Worm (Caenorhabditis elegans) whole organism, L1 larva: Measurements from ENCODE around the gene glb-20.
A peak's percentile ranks its signal among the peaks of the same experiment; 100 is the strongest.

Experiments
- fkh-10 ChIP-seq: sonication (generic microtip); optimal IDR thresholded peaks from 2 replicates; lab custom pipeline; 2017; ENCODE audit warnings: missing biosample characterization, missing genetic modification reagents, missing genetic modification characterization
- mep-1 ChIP-seq: fragments of 150-350 bp; optimal IDR thresholded peaks from 2 replicates; lab custom pipeline; 2014; ENCODE audit warnings: missing biosample characterization, missing genetic modification characterization
- unc-62 ChIP-seq: fragments of 150-350 bp; optimal IDR thresholded peaks from 2 replicates; lab custom pipeline; 2014; ENCODE audit warnings: missing biosample characterization, missing genetic modification reagents, missing genetic modification characterization

DNA sequence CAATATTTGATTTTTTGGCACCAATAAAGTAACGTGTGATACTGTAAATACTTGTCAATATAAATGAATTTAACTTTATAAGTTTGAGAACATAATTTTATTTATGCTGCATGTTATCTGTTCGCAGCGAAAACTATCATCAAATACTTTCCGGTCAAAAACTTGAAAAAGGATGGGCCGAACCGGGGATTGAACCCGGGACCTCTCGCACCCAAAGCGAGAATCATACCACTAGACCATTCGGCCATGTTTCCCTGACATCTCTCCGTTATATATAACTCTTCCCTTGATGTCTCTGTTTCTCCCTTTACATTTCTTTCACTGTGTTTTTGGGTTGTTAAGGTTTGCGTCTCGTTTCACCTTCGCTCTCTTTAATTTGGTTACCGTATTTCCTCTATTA lies 44.2 kb downstream of the glb-20 start:
- TF ChIP-seq unc-62 (no peak), mep-1 (peak; percentile 50), fkh-10 (GFP tag; lab: Kevin White, UChicago) (no peak)
